Fruit fly (Drosophila melanogaster) whole organism, embryonic: ENCODE data around the gene Vha68-1.

Source experiments
- Abd-B ChIP-seq: fragments of 200-800 bp; sonication (Bioruptor generic); optimal IDR thresholded peaks from 2 replicates; lab custom pipeline; 2018; ENCODE audit warnings: missing biosample characterization, mild to moderate bottlenecking, missing genetic modification characterization, moderate library complexity
- Bdp1 ChIP-seq: fragments of 200-800 bp; sonication (Bioruptor generic); optimal IDR thresholded peaks from 3 replicates; lab custom pipeline; 2016; ENCODE audit warnings: missing biosample characterization, missing genetic modification characterization
- CG14014 ChIP-seq: fragments of 200-800 bp; sonication (Bioruptor generic); IDR thresholded peaks from 2 replicates; pipeline ENCODE4 v1.3.6; 2022; ENCODE audit warnings: missing biosample characterization, missing genetic modification characterization
- CG14860 ChIP-seq: fragments of 200-800 bp; sonication (Bioruptor generic); IDR thresholded peaks from 3 replicates; pipeline ENCODE4 v1.3.6; 2022; ENCODE audit warnings: missing biosample characterization, missing genetic modification characterization; ENCODE audit not compliant: partially characterized antibody
- CG17186 ChIP-seq: fragments of 200-800 bp; sonication (Bioruptor generic); optimal IDR thresholded peaks from 3 replicates; lab custom pipeline; 2017; ENCODE audit warnings: missing biosample characterization, missing genetic modification reagents, missing genetic modification characterization
- CG17361 ChIP-seq: fragments of 200-800 bp; sonication (Bioruptor generic); IDR thresholded peaks from 3 replicates; pipeline ENCODE4 v1.3.6; 2022; ENCODE audit warnings: missing biosample characterization, missing genetic modification characterization
- CG17912 ChIP-seq: fragments of 200-800 bp; sonication (Bioruptor generic); optimal IDR thresholded peaks from 2 replicates; lab custom pipeline; 2018; ENCODE audit warnings: missing biosample characterization, mild to moderate bottlenecking, missing genetic modification characterization
- CG32772 ChIP-seq: fragments of 200-800 bp; sonication (Bioruptor generic); IDR thresholded peaks from 2 replicates; pipeline ENCODE4 v1.3.6; 2022; ENCODE audit warnings: missing biosample characterization, missing genetic modification characterization
- CG4730 ChIP-seq: fragments of 200-800 bp; sonication (Bioruptor generic); IDR thresholded peaks from 2 replicates; pipeline ENCODE4 v1.3.6; 2022; ENCODE audit warnings: missing biosample characterization, missing genetic modification characterization
- CG6689 ChIP-seq: fragments of 200-800 bp; sonication (Bioruptor generic); IDR thresholded peaks from 2 replicates; pipeline ENCODE4 v1.3.6; 2022; ENCODE audit warnings: missing biosample characterization, missing genetic modification characterization
- CG6813 ChIP-seq: fragments of 200-800 bp; sonication (Bioruptor generic); optimal IDR thresholded peaks from 2 replicates; lab custom pipeline; 2017; ENCODE audit warnings: missing biosample characterization, missing genetic modification characterization, mild to moderate bottlenecking, moderate library complexity, missing genetic modification reagents
- CG7987 ChIP-seq: fragments of 200-800 bp; sonication (Bioruptor generic); optimal IDR thresholded peaks from 2 replicates; lab custom pipeline; 2018; ENCODE audit warnings: missing biosample characterization, mild to moderate bottlenecking, missing genetic modification characterization, moderate library complexity
- CG9215 ChIP-seq: fragments of 200-800 bp; sonication (Bioruptor generic); IDR thresholded peaks from 2 replicates; pipeline ENCODE4 v1.3.6; 2022; ENCODE audit warnings: missing biosample characterization, missing genetic modification characterization
- CG9609 ChIP-seq: fragments of 200-800 bp; sonication (Bioruptor generic); optimal IDR thresholded peaks from 3 replicates; lab custom pipeline; 2016; ENCODE audit warnings: missing biosample characterization, missing genetic modification characterization
- GATAe ChIP-seq: fragments of 200-800 bp; sonication (Bioruptor generic); conservative IDR thresholded peaks from 2 replicates; pipeline ENCODE4 v1.3.6; 2022; ENCODE audit warnings: missing biosample characterization, missing genetic modification characterization
- Gug ChIP-seq: fragments of 200-800 bp; sonication (Bioruptor generic); IDR thresholded peaks from 4 replicates; pipeline ENCODE4 v1.3.6; 2022; ENCODE audit warnings: missing biosample characterization, missing genetic modification characterization
- Max ChIP-seq: fragments of 200-800 bp; sonication (Bioruptor generic); optimal IDR thresholded peaks from 2 replicates; lab custom pipeline; 2016; ENCODE audit warnings: missing biosample characterization, mild to moderate bottlenecking, missing genetic modification characterization
- Nf-YB ChIP-seq: fragments of 200-800 bp; sonication (Bioruptor generic); optimal IDR thresholded peaks from 3 replicates; lab custom pipeline; 2019; ENCODE audit warnings: missing biosample characterization, mild to moderate bottlenecking, missing genetic modification characterization, moderate library complexity
- Optix ChIP-seq: fragments of 200-800 bp; sonication (Bioruptor generic); IDR thresholded peaks from 3 replicates; pipeline ENCODE4 v1.3.6; 2022; ENCODE audit warnings: missing biosample characterization, missing genetic modification characterization
- Rfx ChIP-seq: fragments of 200-800 bp; sonication (Bioruptor generic); IDR thresholded peaks from 2 replicates; pipeline ENCODE4 v1.3.6; 2022; ENCODE audit warnings: missing biosample characterization, missing genetic modification characterization
- Rx ChIP-seq: fragments of 200-800 bp; sonication (Bioruptor generic); IDR thresholded peaks from 2 replicates; pipeline ENCODE4 v1.3.6; 2022; ENCODE audit warnings: missing biosample characterization, missing genetic modification characterization
- Spps ChIP-seq: fragments of 200-800 bp; sonication (Bioruptor generic); optimal IDR thresholded peaks from 2 replicates; lab custom pipeline; 2018; ENCODE audit warnings: missing biosample characterization, mild to moderate bottlenecking, missing genetic modification characterization
- Xbp1 ChIP-seq: fragments of 200-800 bp; sonication (Bioruptor generic); optimal IDR thresholded peaks from 3 replicates; lab custom pipeline; 2016; ENCODE audit warnings: missing biosample characterization, mild to moderate bottlenecking, missing genetic modification characterization
- ac ChIP-seq: fragments of 200-800 bp; sonication (Bioruptor generic); optimal IDR thresholded peaks from 3 replicates; lab custom pipeline; 2017; ENCODE audit warnings: missing biosample characterization, mild to moderate bottlenecking, missing genetic modification characterization
- ato ChIP-seq: fragments of 200-800 bp; sonication (Bioruptor generic); IDR thresholded peaks from 2 replicates; pipeline ENCODE4 v1.3.6; 2022; ENCODE audit warnings: missing biosample characterization, missing genetic modification characterization; ENCODE audit not compliant: partially characterized antibody
- bbx ChIP-seq: fragments of 200-800 bp; sonication (Bioruptor generic); IDR thresholded peaks from 2 replicates; pipeline ENCODE4 v1.3.6; 2022; ENCODE audit warnings: missing biosample characterization, missing genetic modification characterization; ENCODE audit not compliant: partially characterized antibody
- cg ChIP-seq: fragments of 200-800 bp; sonication (Bioruptor generic); optimal IDR thresholded peaks from 3 replicates; lab custom pipeline; 2019; ENCODE audit warnings: missing biosample characterization, mild to moderate bottlenecking, missing genetic modification characterization, moderate library complexity
- dmrt11E ChIP-seq: fragments of 200-800 bp; sonication (Bioruptor generic); optimal IDR thresholded peaks from 3 replicates; lab custom pipeline; 2018; ENCODE audit warnings: missing biosample characterization, mild to moderate bottlenecking, missing genetic modification characterization, moderate library complexity
- emc ChIP-seq: fragments of 200-800 bp; sonication (Bioruptor generic); optimal IDR thresholded peaks from 2 replicates; lab custom pipeline; 2016; ENCODE audit warnings: missing biosample characterization, missing genetic modification characterization
- gt ChIP-seq: fragments of 200-800 bp; sonication (Bioruptor generic); IDR thresholded peaks from 2 replicates; pipeline ENCODE4 v1.3.6; 2022; ENCODE audit warnings: missing biosample characterization, missing genetic modification characterization
- ind ChIP-seq: fragments of 200-800 bp; sonication (Bioruptor generic); optimal IDR thresholded peaks from 3 replicates; lab custom pipeline; 2016; ENCODE audit warnings: missing biosample characterization, missing genetic modification characterization
- inv ChIP-seq: fragments of 200-800 bp; sonication (Bioruptor generic); IDR thresholded peaks from 2 replicates; pipeline ENCODE4 v1.3.6; 2022; ENCODE audit warnings: missing biosample characterization, missing genetic modification characterization; ENCODE audit not compliant: partially characterized antibody
- kay ChIP-seq: fragments of 200-800 bp; sonication (Bioruptor generic); optimal IDR thresholded peaks from 2 replicates; lab custom pipeline; 2016; ENCODE audit warnings: missing biosample characterization, missing genetic modification characterization
- ken ChIP-seq: fragments of 200-800 bp; sonication (Bioruptor generic); IDR thresholded peaks from 3 replicates; pipeline ENCODE4 v1.3.6; 2022; ENCODE audit warnings: missing biosample characterization, missing genetic modification characterization
- lov ChIP-seq, 2 experiments: fragments of 200-800 bp in 1 of 2; fragments of >200 bp in 1 of 2; sonication (Bioruptor generic) in 1 of 2; IDR thresholded peaks in 1 of 2; optimal IDR thresholded peaks in 1 of 2; 2 replicates in 1 of 2; 3 replicates in 1 of 2; pipeline versions ENCODE4 v1.3.6 to Lab custom; 2017 to 2022; ENCODE audit warnings: missing biosample characterization in 1 of 2, missing genetic modification characterization in 1 of 2
- maf-S ChIP-seq: fragments of 200-800 bp; sonication (Bioruptor generic); optimal IDR thresholded peaks from 2 replicates; lab custom pipeline; 2016; ENCODE audit warnings: missing biosample characterization, missing genetic modification characterization
- mirr ChIP-seq: fragments of 200-800 bp; sonication (Bioruptor generic); optimal IDR thresholded peaks from 3 replicates; lab custom pipeline; 2018; ENCODE audit warnings: missing biosample characterization, mild to moderate bottlenecking, missing genetic modification characterization
- nau ChIP-seq: fragments of 200-800 bp; sonication (Bioruptor generic); optimal IDR thresholded peaks from 3 replicates; lab custom pipeline; 2017; ENCODE audit warnings: missing biosample characterization, mild to moderate bottlenecking, missing genetic modification characterization, missing genetic modification reagents
- nmo ChIP-seq: fragments of 200-800 bp; sonication (Bioruptor generic); optimal IDR thresholded peaks from 2 replicates; lab custom pipeline; 2018; ENCODE audit warnings: missing biosample characterization, mild to moderate bottlenecking, missing genetic modification characterization, moderate library complexity
- nom ChIP-seq: fragments of 200-800 bp; sonication (Bioruptor generic); optimal IDR thresholded peaks from 2 replicates; lab custom pipeline; 2017; ENCODE audit warnings: missing biosample characterization, missing genetic modification characterization, mild to moderate bottlenecking, moderate library complexity, missing genetic modification reagents
- p53 ChIP-seq: fragments of 200-800 bp; sonication (Bioruptor generic); optimal IDR thresholded peaks from 2 replicates; lab custom pipeline; 2016; ENCODE audit warnings: missing biosample characterization, missing genetic modification characterization
- peb ChIP-seq: fragments of 200-800 bp; sonication (Bioruptor generic); IDR thresholded peaks from 2 replicates; pipeline ENCODE4 v1.3.6; 2022; ENCODE audit warnings: missing biosample characterization, missing genetic modification characterization
- repo ChIP-seq: fragments of 200-800 bp; sonication (Bioruptor generic); optimal IDR thresholded peaks from 2 replicates; lab custom pipeline; 2016; ENCODE audit warnings: missing biosample characterization, missing genetic modification characterization
- sr ChIP-seq: fragments of 200-800 bp; sonication (Bioruptor generic); IDR thresholded peaks from 3 replicates; pipeline ENCODE4 v1.3.6; 2022; ENCODE audit warnings: missing biosample characterization, missing genetic modification characterization
- ssp ChIP-seq: fragments of 200-800 bp; sonication (Bioruptor generic); IDR thresholded peaks from 2 replicates; pipeline ENCODE4 v1.3.6; 2022; ENCODE audit warnings: missing biosample characterization, missing genetic modification characterization
- stc ChIP-seq: fragments of 200-800 bp; sonication (Bioruptor generic); IDR thresholded peaks from 2 replicates; pipeline ENCODE4 v1.3.6; 2022; ENCODE audit warnings: missing biosample characterization, missing genetic modification characterization
- ttk ChIP-seq: fragments of 200-800 bp; sonication (Bioruptor generic); IDR thresholded peaks from 2 replicates; pipeline ENCODE4 v2.1.2; 2022; ENCODE audit warnings: missing biosample characterization, missing genetic modification characterization
- unc-4 ChIP-seq: fragments of 200-800 bp; sonication (Bioruptor generic); IDR thresholded peaks from 2 replicates; pipeline ENCODE4 v1.3.6; 2022; ENCODE audit warnings: missing biosample characterization, missing genetic modification characterization; ENCODE audit not compliant: partially characterized antibody
- wdn ChIP-seq: fragments of 200-800 bp; sonication (Bioruptor generic); IDR thresholded peaks from 2 replicates; pipeline ENCODE4 v1.3.6; 2022; ENCODE audit warnings: missing biosample characterization, missing genetic modification characterization

Gene Vha68-1

DNA sequence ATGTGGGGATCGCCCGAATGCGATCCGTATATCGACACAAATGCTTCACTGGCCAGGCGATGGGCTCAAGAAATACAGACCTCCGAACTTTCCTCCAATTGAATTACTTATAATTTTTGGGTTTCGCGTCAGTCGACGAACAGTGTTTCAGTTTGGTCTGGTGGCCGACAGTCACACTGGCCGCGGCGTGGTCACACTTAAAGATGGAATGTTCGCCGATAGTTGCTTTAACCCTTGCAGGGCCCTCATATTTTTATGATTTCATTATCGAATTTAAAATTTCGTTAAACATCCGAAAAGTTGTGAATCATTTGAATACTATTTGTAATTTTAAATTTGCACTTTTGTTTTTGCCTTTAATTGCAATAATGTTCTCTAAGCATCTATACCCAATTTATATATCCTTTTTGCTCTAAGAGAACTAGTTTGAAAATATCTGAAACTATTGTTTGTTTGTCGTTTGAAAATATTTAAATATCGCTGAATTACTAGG lies 15.1 kb upstream of the Vha68-1 start, which contains the start of gene Ube4B (continued):
- TF ChIP-seq GATAe (GFP tag; lab: Robert Waterston, UW) (no peak), ato (GFP tag; lab: Robert Waterston, UW) (peak; percentile 86), ttk (peak; percentile 63), CG6689 (GFP tag; lab: Robert Waterston, UW) (peak; percentile 55), ac (no peak), Gug (GFP tag; lab: Robert Waterston, UW) (peak; percentile 58; the same call in 1 of the 4 replicates), sr (GFP tag; lab: Robert Waterston, UW) (no peak), ssp (peak; percentile 41; the same call in 1 of the 2 replicates), lov (optimal IDR thresholded peaks at IDR 0.05; lab: Kevin White, UChicago) (no peak), lov (GFP tag; IDR thresholded peaks at IDR 0.05; lab: Robert Waterston, UW) (peak; percentile 55; the same call in 1 of the 3 replicates), CG6813 (GFP tag; lab: Kevin White, UChicago) (no peak), Optix (GFP tag; lab: Robert Waterston, UW) (0 out of 3 replicates have a peak, but pooled peaks have one; percentile 6), nom (GFP tag; lab: Kevin White, UChicago) (no peak), repo (GFP tag; lab: Kevin White, UChicago) (peak; percentile 42), nau (GFP tag; lab: Kevin White, UChicago) (no peak), kay (peak; percentile 69), CG4730 (GFP tag; lab: Robert Waterston, UW) (0 out of 2 replicates have a peak, but pooled peaks have one; percentile 12), Nf-YB (GFP tag; lab: Kevin White, UChicago) (no peak), unc-4 (GFP tag; lab: Robert Waterston, UW) (peak; percentile 83), mirr (GFP tag; lab: Kevin White, UChicago) (no peak), maf-S (peak; percentile 52), CG17912 (GFP tag; lab: Kevin White, UChicago) (no peak), Bdp1 (GFP tag; lab: Kevin White, UChicago) (peak; percentile 21), peb (GFP tag; lab: Robert Waterston, UW) (0 out of 2 replicates have a peak, but pooled peaks have one; percentile 7), dmrt11E (tag; lab: Kevin White, UChicago) (peak; percentile 41), Xbp1 (GFP tag; lab: Kevin White, UChicago) (peak; percentile 80), inv (peak; percentile 81), p53 (GFP tag; lab: Kevin White, UChicago) (peak; percentile 61), CG17361 (GFP tag; lab: Robert Waterston, UW) (no peak), nmo (GFP tag; lab: Kevin White, UChicago) (peak; percentile 76), CG14860 (GFP tag; lab: Robert Waterston, UW) (peak; percentile 78), wdn (0 out of 2 replicates have a peak, but pooled peaks have one; percentile 29), CG32772 (GFP tag; lab: Robert Waterston, UW) (peak; percentile 33; the same call in 1 of the 2 replicates), ind (peak; percentile 62), cg (GFP tag; lab: Kevin White, UChicago) (no peak), emc (GFP tag; lab: Kevin White, UChicago) (peak; percentile 24), Spps (tag; lab: Kevin White, UChicago) (peak; percentile 0), ken (GFP tag; lab: Robert Waterston, UW) (peak; percentile 77), CG9215 (peak; percentile 61), gt (GFP tag; lab: Robert Waterston, UW) (no peak), bbx (GFP tag; lab: Robert Waterston, UW) (peak; percentile 86), CG7987 (peak; percentile 41), Abd-B (GFP tag; lab: Kevin White, UChicago) (peak; percentile 41), stc (0 out of 2 replicates have a peak, but pooled peaks have one; percentile 55), Max (GFP tag; lab: Kevin White, UChicago) (peak; percentile 39), Rfx (GFP tag; lab: Robert Waterston, UW) (peak; percentile 91), CG14014 (GFP tag; lab: Robert Waterston, UW) (peak; percentile 66), CG9609 (GFP tag; lab: Kevin White, UChicago) (peak; percentile 68), CG17186 (GFP tag; lab: Kevin White, UChicago) (peak; percentile 67), Rx (GFP tag; lab: Robert Waterston, UW) (peak; percentile 53; the same call in 1 of the 2 replicates)
